Fruit fly (Drosophila melanogaster) whole organism, embryonic: ENCODE results near the gene CG33127.

ENCODE experiments used
- Adf1 ChIP-seq: fragments of 200-800 bp; sonication (Bioruptor generic); IDR thresholded peaks from 2 replicates; pipeline ENCODE4 v1.3.6; 2022; ENCODE audit warnings: missing biosample characterization, missing genetic modification characterization
- B-H2 ChIP-seq: fragments of 200-800 bp; sonication (Bioruptor generic); optimal IDR thresholded peaks from 2 replicates; lab custom pipeline; 2018; ENCODE audit warnings: missing biosample characterization, mild to moderate bottlenecking, missing genetic modification characterization
- CG10543 ChIP-seq: fragments of 200-800 bp; sonication (Bioruptor generic); optimal IDR thresholded peaks from 3 replicates; lab custom pipeline; 2017; ENCODE audit warnings: missing biosample characterization, mild to moderate bottlenecking, missing genetic modification characterization, moderate library complexity
- CG11504 ChIP-seq: fragments of 200-800 bp; sonication (Bioruptor generic); optimal IDR thresholded peaks from 3 replicates; lab custom pipeline; 2019; ENCODE audit warnings: missing biosample characterization, mild to moderate bottlenecking, missing genetic modification characterization, moderate library complexity
- CG12104 ChIP-seq: fragments of 200-800 bp; sonication (Bioruptor generic); optimal IDR thresholded peaks from 3 replicates; lab custom pipeline; 2016; ENCODE audit warnings: missing biosample characterization, missing genetic modification characterization
- CG12744 ChIP-seq: fragments of 200-800 bp; sonication (Bioruptor generic); optimal IDR thresholded peaks from 2 replicates; lab custom pipeline; 2016; ENCODE audit warnings: missing biosample characterization, missing genetic modification characterization
- CG13424 ChIP-seq: fragments of 200-800 bp; sonication (Bioruptor generic); optimal IDR thresholded peaks from 2 replicates; lab custom pipeline; 2019; ENCODE audit warnings: missing biosample characterization, mild to moderate bottlenecking, missing genetic modification characterization, moderate library complexity
- CG14860 ChIP-seq: fragments of 200-800 bp; sonication (Bioruptor generic); IDR thresholded peaks from 3 replicates; pipeline ENCODE4 v1.3.6; 2022; ENCODE audit warnings: missing biosample characterization, missing genetic modification characterization; ENCODE audit not compliant: partially characterized antibody
- CG1602 ChIP-seq: fragments of 200-800 bp; sonication (Bioruptor generic); optimal IDR thresholded peaks from 3 replicates; lab custom pipeline; 2016; ENCODE audit warnings: missing biosample characterization, missing genetic modification characterization
- CG16815 ChIP-seq: fragments of 200-800 bp; sonication (Bioruptor generic); optimal IDR thresholded peaks from 3 replicates; lab custom pipeline; 2017; ENCODE audit warnings: missing biosample characterization, mild to moderate bottlenecking, missing genetic modification characterization
- CG17568 ChIP-seq: fragments of 200-800 bp; sonication (Bioruptor generic); optimal IDR thresholded peaks from 2 replicates; lab custom pipeline; 2018; ENCODE audit warnings: missing biosample characterization, mild to moderate bottlenecking, missing genetic modification characterization, moderate library complexity
- CG17912 ChIP-seq: fragments of 200-800 bp; sonication (Bioruptor generic); optimal IDR thresholded peaks from 2 replicates; lab custom pipeline; 2018; ENCODE audit warnings: missing biosample characterization, mild to moderate bottlenecking, missing genetic modification characterization
- CG1792 ChIP-seq: fragments of 200-800 bp; sonication (Bioruptor generic); optimal IDR thresholded peaks from 2 replicates; lab custom pipeline; 2016; ENCODE audit warnings: missing biosample characterization, missing genetic modification characterization
- CG3847 ChIP-seq: fragments of 200-800 bp; sonication (Bioruptor generic); IDR thresholded peaks from 2 replicates; pipeline ENCODE4 v1.3.6; 2022; ENCODE audit warnings: missing biosample characterization, missing genetic modification characterization
- CG4282 ChIP-seq: fragments of 200-800 bp; sonication (Bioruptor generic); optimal IDR thresholded peaks from 2 replicates; lab custom pipeline; 2016; ENCODE audit warnings: missing biosample characterization, missing genetic modification characterization
- CG5245 ChIP-seq: fragments of 200-800 bp; sonication (Bioruptor generic); optimal IDR thresholded peaks from 3 replicates; lab custom pipeline; 2016; ENCODE audit warnings: missing biosample characterization, missing genetic modification characterization
- CG6689 ChIP-seq: fragments of 200-800 bp; sonication (Bioruptor generic); IDR thresholded peaks from 2 replicates; pipeline ENCODE4 v1.3.6; 2022; ENCODE audit warnings: missing biosample characterization, missing genetic modification characterization
- CkIIα-i1 ChIP-seq: fragments of 200-800 bp; sonication (Bioruptor generic); IDR thresholded peaks from 2 replicates; pipeline ENCODE4 v1.3.6; 2022; ENCODE audit warnings: missing biosample characterization, missing genetic modification characterization
- Dad ChIP-seq: fragments of 200-800 bp; sonication (Bioruptor generic); optimal IDR thresholded peaks from 3 replicates; lab custom pipeline; 2016; ENCODE audit warnings: missing biosample characterization, missing genetic modification characterization
- Dip2 ChIP-seq: fragments of 200-800 bp; sonication (Bioruptor generic); IDR thresholded peaks from 2 replicates; pipeline ENCODE4 v1.3.6; 2022; ENCODE audit warnings: missing biosample characterization, missing genetic modification characterization
- Doc3 ChIP-seq: fragments of 200-800 bp; sonication (Bioruptor generic); IDR thresholded peaks from 3 replicates; pipeline ENCODE4 v1.3.6; 2022; ENCODE audit warnings: missing biosample characterization, missing genetic modification characterization; ENCODE audit not compliant: partially characterized antibody
- Ets97D ChIP-seq: fragments of 200-800 bp; sonication (Bioruptor generic); optimal IDR thresholded peaks from 3 replicates; lab custom pipeline; 2016; ENCODE audit warnings: missing biosample characterization, missing genetic modification characterization
- H2.0 ChIP-seq: fragments of 200-800 bp; sonication (Bioruptor generic); IDR thresholded peaks from 2 replicates; pipeline ENCODE4 v1.3.6; 2022; ENCODE audit warnings: missing biosample characterization, missing genetic modification characterization
- Hmx ChIP-seq: fragments of 200-800 bp; sonication (Bioruptor generic); optimal IDR thresholded peaks from 2 replicates; lab custom pipeline; 2016; ENCODE audit warnings: missing biosample characterization, missing genetic modification characterization
- Hr3 ChIP-seq: fragments of 200-800 bp; sonication (Bioruptor generic); optimal IDR thresholded peaks from 3 replicates; lab custom pipeline; 2016; ENCODE audit warnings: missing biosample characterization, missing genetic modification characterization
- Lpt ChIP-seq: fragments of >200 bp; optimal IDR thresholded peaks from 2 replicates; lab custom pipeline; 2018; ENCODE audit warnings: missing biosample characterization, missing genetic modification characterization
- MESR4 ChIP-seq: fragments of 200-800 bp; sonication (Bioruptor generic); optimal IDR thresholded peaks from 2 replicates; lab custom pipeline; 2018; ENCODE audit warnings: missing biosample characterization, mild to moderate bottlenecking, missing genetic modification characterization, moderate library complexity
- Oaz ChIP-seq: fragments of 200-800 bp; sonication (Bioruptor generic); IDR thresholded peaks from 2 replicates; pipeline ENCODE4 v1.3.6; 2022; ENCODE audit warnings: missing biosample characterization, missing genetic modification characterization
- Poxn ChIP-seq: fragments of 200-800 bp; sonication (Bioruptor generic); IDR thresholded peaks from 2 replicates; pipeline ENCODE4 v1.3.6; 2022; ENCODE audit warnings: missing biosample characterization, missing genetic modification characterization
- Ptx1 ChIP-seq: fragments of 200-800 bp; sonication (Bioruptor generic); IDR thresholded peaks from 2 replicates; pipeline ENCODE4 v1.3.6; 2022; ENCODE audit warnings: missing biosample characterization, missing genetic modification characterization
- Usf ChIP-seq: fragments of 200-800 bp; sonication (Bioruptor generic); optimal IDR thresholded peaks from 2 replicates; lab custom pipeline; 2017; ENCODE audit warnings: missing genotype, missing biosample characterization, missing genetic modification characterization
- bsh ChIP-seq, 2 experiments: fragments of 200-800 bp; sonication (Bioruptor generic); optimal IDR thresholded peaks; 2 replicates each; lab custom pipeline; 2017 to 2018; ENCODE audit warnings: mild to moderate bottlenecking in 2 of 2, missing biosample characterization in 2 of 2, missing genetic modification characterization in 2 of 2, moderate library complexity in 1 of 2
- chn ChIP-seq: fragments of 200-800 bp; sonication (Bioruptor generic); optimal IDR thresholded peaks from 2 replicates; lab custom pipeline; 2016; ENCODE audit warnings: missing biosample characterization, missing genetic modification characterization
- ci ChIP-seq: fragments of 200-800 bp; sonication (Bioruptor generic); IDR thresholded peaks from 3 replicates; pipeline ENCODE4 v1.3.6; 2022; ENCODE audit warnings: missing biosample characterization, missing genetic modification characterization
- cwo ChIP-seq: fragments of 200-800 bp; sonication (Bioruptor generic); optimal IDR thresholded peaks from 3 replicates; lab custom pipeline; 2017; ENCODE audit warnings: missing biosample characterization, missing genetic modification characterization, mild to moderate bottlenecking, moderate library complexity, missing genetic modification reagents
- dm ChIP-seq: fragments of 200-800 bp; sonication (Bioruptor generic); optimal IDR thresholded peaks from 3 replicates; lab custom pipeline; 2016; ENCODE audit warnings: missing biosample characterization, missing genetic modification characterization
- eve ChIP-seq, 2 experiments: fragments of >200 bp; optimal IDR thresholded peaks; 2 replicates each; lab custom pipeline; 2017; ENCODE audit warnings: missing biosample characterization in 2 of 2, missing genetic modification characterization in 2 of 2
- ftz-f1 ChIP-seq: fragments of 200-800 bp; sonication (Bioruptor generic); optimal IDR thresholded peaks from 2 replicates; lab custom pipeline; 2016; ENCODE audit warnings: missing biosample characterization, missing genetic modification characterization
- grn ChIP-seq: fragments of 200-800 bp; sonication (Bioruptor generic); optimal IDR thresholded peaks from 3 replicates; lab custom pipeline; 2017; ENCODE audit warnings: missing biosample characterization, missing genetic modification characterization
- gsb ChIP-seq: fragments of 200-800 bp; sonication (Bioruptor generic); IDR thresholded peaks from 2 replicates; pipeline ENCODE4 v1.3.6; 2022; ENCODE audit warnings: missing biosample characterization, missing genetic modification characterization
- knrl ChIP-seq: fragments of 200-800 bp; sonication (Bioruptor generic); IDR thresholded peaks from 3 replicates; pipeline ENCODE4 v1.3.6; 2022; ENCODE audit warnings: missing biosample characterization, missing genetic modification characterization; ENCODE audit not compliant: partially characterized antibody
- nerfin-1 ChIP-seq: fragments of 200-800 bp; sonication (Bioruptor generic); optimal IDR thresholded peaks from 3 replicates; lab custom pipeline; 2019; ENCODE audit warnings: missing biosample characterization, mild to moderate bottlenecking, missing genetic modification characterization, moderate library complexity
- pb ChIP-seq: fragments of 200-800 bp; sonication (Bioruptor generic); optimal IDR thresholded peaks from 3 replicates; lab custom pipeline; 2016; ENCODE audit warnings: missing biosample characterization, missing genetic modification characterization
- peb ChIP-seq: fragments of 200-800 bp; sonication (Bioruptor generic); IDR thresholded peaks from 2 replicates; pipeline ENCODE4 v1.3.6; 2022; ENCODE audit warnings: missing biosample characterization, missing genetic modification characterization
- pfk ChIP-seq: fragments of 200-800 bp; sonication (Bioruptor generic); optimal IDR thresholded peaks from 2 replicates; lab custom pipeline; 2018; ENCODE audit warnings: missing biosample characterization, mild to moderate bottlenecking, missing genetic modification characterization, moderate library complexity
- pho ChIP-seq: fragments of 200-800 bp; sonication (Bioruptor generic); optimal IDR thresholded peaks from 2 replicates; lab custom pipeline; 2016; ENCODE audit warnings: missing biosample characterization, missing genetic modification characterization
- rib ChIP-seq: fragments of 200-800 bp; sonication (Bioruptor generic); IDR thresholded peaks from 2 replicates; pipeline ENCODE4 v1.3.6; 2022; ENCODE audit warnings: missing biosample characterization, missing genetic modification characterization
- sima ChIP-seq: fragments of 200-800 bp; sonication (Bioruptor generic); optimal IDR thresholded peaks from 2 replicates; lab custom pipeline; 2016; ENCODE audit warnings: missing biosample characterization, missing genetic modification characterization
- stc ChIP-seq: fragments of 200-800 bp; sonication (Bioruptor generic); IDR thresholded peaks from 2 replicates; pipeline ENCODE4 v1.3.6; 2022; ENCODE audit warnings: missing biosample characterization, missing genetic modification characterization
- tgo ChIP-seq: fragments of 200-800 bp; sonication (Bioruptor generic); IDR thresholded peaks from 3 replicates; pipeline ENCODE4 v1.3.6; 2022; ENCODE audit warnings: missing biosample characterization, missing genetic modification characterization
- vfl ChIP-seq: fragments of 200-800 bp; sonication (Bioruptor generic); optimal IDR thresholded peaks from 2 replicates; lab custom pipeline; 2016; ENCODE audit warnings: missing biosample characterization, missing genetic modification characterization

CG33127 gene

DNA sequence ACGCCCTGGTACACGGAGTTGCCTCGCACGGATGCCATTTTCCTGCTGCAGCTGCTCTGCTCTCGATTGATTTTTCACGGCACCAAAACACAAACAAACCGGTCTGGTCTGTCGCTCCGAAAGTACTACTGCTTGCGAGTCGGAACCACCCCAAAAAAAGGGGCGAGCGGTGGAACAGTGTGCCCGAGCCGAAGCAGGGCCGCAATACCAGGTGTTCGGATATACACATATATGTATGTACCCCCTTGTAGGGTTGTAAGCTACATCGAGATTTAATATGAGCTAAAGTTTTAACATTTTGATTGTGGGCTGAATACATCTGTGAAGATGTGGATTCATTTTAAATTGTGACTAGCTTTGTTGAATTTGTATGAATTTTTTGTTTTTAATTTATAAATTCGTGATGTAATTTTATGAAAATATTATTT is 36.3 kb upstream of the CG33127 start (continued):
- peak; percentile 29 for TF ChIP-seq Hr3 (GFP tag; lab: Kevin White, UChicago)
- TF ChIP-seq peb = no peak
- peak; percentile 9 for TF ChIP-seq vfl (GFP tag; lab: Kevin White, UChicago)
- no peak for TF ChIP-seq Usf (GFP tag; lab: Kevin White, UChicago)
- peak; percentile 22 for TF ChIP-seq pho (GFP tag; lab: Kevin White, UChicago)
- TF ChIP-seq CG14860 = no peak
- TF ChIP-seq B-H2 (GFP tag; lab: Kevin White, UChicago) = peak; percentile 26
- peak; percentile 40 for TF ChIP-seq pb (GFP tag; lab: Kevin White, UChicago)
- no peak for TF ChIP-seq Oaz (GFP tag; lab: Robert Waterston, UW)
- peak; percentile 26; the same call in 1 of the 3 replicates for TF ChIP-seq knrl (GFP tag; lab: Robert Waterston, UW)
- no peak for TF ChIP-seq CG12744
- peak; percentile 76 for TF ChIP-seq Ets97D
- no peak for TF ChIP-seq Dip2 (GFP tag; lab: Robert Waterston, UW)
- peak; percentile 22 for TF ChIP-seq nerfin-1 (tag; lab: Kevin White, UChicago)
- TF ChIP-seq CkIIα-i1 (GFP tag; lab: Robert Waterston, UW) = no peak
- peak; percentile 63 for TF ChIP-seq CG13424 (tag; lab: Kevin White, UChicago)
- TF ChIP-seq CG3847 (GFP tag; lab: Robert Waterston, UW) = peak; percentile 52
- no peak for TF ChIP-seq grn (GFP tag; lab: Kevin White, UChicago)
- no peak for TF ChIP-seq CG4282
- no peak for TF ChIP-seq Poxn (GFP tag; lab: Robert Waterston, UW)
- TF ChIP-seq Adf1 = no peak; the same call in 1 of the 2 replicates
- peak; percentile 5 for TF ChIP-seq Dad (GFP tag; lab: Kevin White, UChicago)
- peak; percentile 36; the same call in 1 of the 2 replicates for TF ChIP-seq H2.0
- no peak for TF ChIP-seq Doc3 (GFP tag; lab: Robert Waterston, UW)
- no peak for TF ChIP-seq Lpt (GFP tag; lab: Kevin White, UChicago)
- TF ChIP-seq tgo (GFP tag; lab: Robert Waterston, UW) = no peak
- TF ChIP-seq rib (GFP tag; lab: Robert Waterston, UW) = no peak
- 0 out of 2 replicates have a peak, but pooled peaks have one; percentile 64 for TF ChIP-seq stc
- TF ChIP-seq CG11504 (tag; lab: Kevin White, UChicago) = peak; percentile 70
- TF ChIP-seq pfk (GFP tag; lab: Kevin White, UChicago) = peak; percentile 4
- peak; percentile 8 for TF ChIP-seq dm (GFP tag; lab: Kevin White, UChicago)
- peak; percentile 16 for TF ChIP-seq CG17568
- TF ChIP-seq MESR4 (GFP tag; lab: Kevin White, UChicago) = peak; percentile 88
- TF ChIP-seq CG16815 (GFP tag; lab: Kevin White, UChicago) = no peak
- peak; percentile 52 for TF ChIP-seq cwo (GFP tag; lab: Kevin White, UChicago)
- TF ChIP-seq gsb = 0 out of 2 replicates have a peak, but pooled peaks have one; percentile 41
- peak; percentile 84 for TF ChIP-seq ci
- TF ChIP-seq sima (GFP tag; lab: Kevin White, UChicago) = no peak
- peak; percentile 45; the same call in 1 of the 2 replicates for TF ChIP-seq Ptx1 (GFP tag; lab: Robert Waterston, UW)
- TF ChIP-seq ftz-f1 (GFP tag; lab: Kevin White, UChicago) = peak; percentile 64
- TF ChIP-seq CG1602 (GFP tag; lab: Kevin White, UChicago) = no peak
- TF ChIP-seq CG5245 (GFP tag; lab: Kevin White, UChicago) = peak; percentile 25
- peak; percentile 81 for TF ChIP-seq chn (GFP tag; lab: Kevin White, UChicago)
- TF ChIP-seq CG10543 (GFP tag; lab: Kevin White, UChicago) = peak; percentile 35
- TF ChIP-seq CG17912 (GFP tag; lab: Kevin White, UChicago) = peak; percentile 53
- peak; percentile 83 for TF ChIP-seq CG6689
- peak; percentile 40 for TF ChIP-seq CG1792 (GFP tag; lab: Kevin White, UChicago)
- TF ChIP-seq bsh (GFP tag; optimal IDR thresholded peaks at IDR 0.05; lab: Kevin White, UChicago) = peak in 1 of 2 experiments; percentile 60
- peak; percentile 59 for TF ChIP-seq Hmx (GFP tag; lab: Kevin White, UChicago)
- no peak for TF ChIP-seq eve (GFP tag; optimal IDR thresholded peaks at IDR 0.05; lab: Kevin White, UChicago)
- TF ChIP-seq CG12104 (GFP tag; lab: Kevin White, UChicago) = no peak
